Fruit fly (Drosophila melanogaster): ENCODE results near the gene CG4666.
A peak's percentile ranks its signal among the peaks of the same experiment; 100 is the strongest.

CG4666 gene

dm6 chrX:6097578-6097977 lies 20.0 kb upstream of the CG4666 start (continued):
- TF ChIP-seq Ravus (GFP tag; IDR thresholded peaks at IDR 0.05) = peak; percentile 60
- TF ChIP-seq tll (GFP tag; optimal IDR thresholded peaks at IDR 0.05) = no peak
- peak; percentile 72; the same call in 2 of the 3 replicates for TF ChIP-seq CG6175 (GFP tag; IDR thresholded peaks at IDR 0.05)
- peak; percentile 37 for TF ChIP-seq Vsx1 (GFP tag; optimal IDR thresholded peaks at IDR 0.05)
- peak; percentile 39 for TF ChIP-seq wek (GFP tag; optimal IDR thresholded peaks at IDR 0.05)
- TF ChIP-seq nom (GFP tag; optimal IDR thresholded peaks at IDR 0.05) = no peak
- peak; percentile 79 for TF ChIP-seq CG6813 (GFP tag; optimal IDR thresholded peaks at IDR 0.05)
- TF ChIP-seq row (GFP tag; IDR thresholded peaks at IDR 0.05) = peak; percentile 91
- TF ChIP-seq Side (GFP tag; optimal IDR thresholded peaks at IDR 0.05) = peak; percentile 76
- peak; percentile 86 for TF ChIP-seq mam (GFP tag; optimal IDR thresholded peaks at IDR 0.05)
- peak; percentile 63 for TF ChIP-seq NC2β (GFP tag; optimal IDR thresholded peaks at IDR 0.05)
- TF ChIP-seq bigmax (GFP tag; optimal IDR thresholded peaks at IDR 0.05) = no peak
- peak; percentile 35 for TF ChIP-seq CG11723 (GFP tag; optimal IDR thresholded peaks at IDR 0.05)
- peak; percentile 96 for TF ChIP-seq vvl (GFP tag; IDR thresholded peaks at IDR 0.05)
- TF ChIP-seq gro (GFP tag; optimal IDR thresholded peaks at IDR 0.05) = peak; percentile 73
- TF ChIP-seq run (tag; optimal IDR thresholded peaks at IDR 0.05) = peak; percentile 20
- TF ChIP-seq CG6654 (GFP tag; optimal IDR thresholded peaks at IDR 0.05) = peak; percentile 44
- peak; percentile 93 for TF ChIP-seq HLH3B (GFP tag; IDR thresholded peaks at IDR 0.05)
- TF ChIP-seq CG8944 (GFP tag; optimal IDR thresholded peaks at IDR 0.05) = peak; percentile 77
- TF ChIP-seq CG3726 (GFP tag; IDR thresholded peaks at IDR 0.05) = peak; percentile 60; the same call in 1 of the 3 replicates
- TF ChIP-seq hkb (optimal IDR thresholded peaks at IDR 0.05) = no peak
- TF ChIP-seq hkb (GFP tag; IDR thresholded peaks at IDR 0.05) = peak; percentile 92
- no peak for TF ChIP-seq CG10543 (GFP tag; optimal IDR thresholded peaks at IDR 0.05)
- peak; percentile 81 for TF ChIP-seq Fer1 (GFP tag; optimal IDR thresholded peaks at IDR 0.05)
- no peak for TF ChIP-seq hth (optimal IDR thresholded peaks at IDR 0.05)
- peak; percentile 38 for TF ChIP-seq CG12299 (tag; optimal IDR thresholded peaks at IDR 0.05)
- peak; percentile 49 for TF ChIP-seq dmrt11E (tag; optimal IDR thresholded peaks at IDR 0.05)
- TF ChIP-seq sisA (GFP tag; IDR thresholded peaks at IDR 0.05) = peak; percentile 85
- TF ChIP-seq CG11695 (GFP tag; IDR thresholded peaks at IDR 0.05) = peak; percentile 92
- TF ChIP-seq sens-2 (GFP tag; IDR thresholded peaks at IDR 0.05) = peak; percentile 59; the same call in 1 of the 2 replicates
- no peak for TF ChIP-seq CG9797 (GFP tag; optimal IDR thresholded peaks at IDR 0.05)
- TF ChIP-seq Ets97D (GFP tag; optimal IDR thresholded peaks at IDR 0.05) = peak; percentile 37
- TF ChIP-seq cwo (GFP tag; optimal IDR thresholded peaks at IDR 0.05) = peak; percentile 82
- TF ChIP-seq trem (tag; optimal IDR thresholded peaks at IDR 0.05) = peak; percentile 51
- peak; percentile 76; the same call in 2 of the 3 replicates for TF ChIP-seq sr (GFP tag; IDR thresholded peaks at IDR 0.05)
- TF ChIP-seq CG32532 (GFP tag; IDR thresholded peaks at IDR 0.05) = peak; percentile 88
- no peak for TF ChIP-seq amos (GFP tag; IDR thresholded peaks at IDR 0.05; ENCODE audit: partially characterized antibody)
- TF ChIP-seq CG12744 (GFP tag; optimal IDR thresholded peaks at IDR 0.05) = peak; percentile 42
- TF ChIP-seq pnt (GFP tag; optimal IDR thresholded peaks at IDR 0.05) = peak; percentile 79
- peak; percentile 46 for TF ChIP-seq kay (GFP tag; optimal IDR thresholded peaks at IDR 0.05)
- peak; percentile 53 for TF ChIP-seq slou (GFP tag; optimal IDR thresholded peaks at IDR 0.05)
- TF ChIP-seq ham (GFP tag; IDR thresholded peaks at IDR 0.05) = no peak
- TF ChIP-seq Mes4 (GFP tag; optimal IDR thresholded peaks at IDR 0.05) = peak; percentile 70
- peak; percentile 44 for TF ChIP-seq Deaf1 (tag; optimal IDR thresholded peaks at IDR 0.05)
- TF ChIP-seq unc-4 (GFP tag; IDR thresholded peaks at IDR 0.05; ENCODE audit: partially characterized antibody) = no peak
- peak; percentile 59 for TF ChIP-seq CG12942 (GFP tag; optimal IDR thresholded peaks at IDR 0.05)
- peak; percentile 65 for TF ChIP-seq Chrac-16 (GFP tag; optimal IDR thresholded peaks at IDR 0.05)
- TF ChIP-seq Hand (GFP tag; optimal IDR thresholded peaks at IDR 0.05) = peak; percentile 46
- peak; percentile 78 for TF ChIP-seq tin (GFP tag; optimal IDR thresholded peaks at IDR 0.05)
- peak; percentile 91 for TF ChIP-seq tgo (GFP tag; IDR thresholded peaks at IDR 0.05)
- peak; percentile 82 for TF ChIP-seq CG6272 (GFP tag; IDR thresholded peaks at IDR 0.05)
- TF ChIP-seq Dek (tag; optimal IDR thresholded peaks at IDR 0.05) = peak; percentile 46
